Worm (Caenorhabditis elegans) whole organism, L2 larva: ENCODE measurements around the gene ZK1098.9.

Source experiments
- ama-1 ChIP-seq: fragments of 150-350 bp; optimal IDR thresholded peaks from 2 replicates; lab custom pipeline; 2018; ENCODE audit warnings: inconsistent platforms
- blmp-1 ChIP-seq: sonication (generic microtip); optimal IDR thresholded peaks from 2 replicates; lab custom pipeline; 2017; ENCODE audit warnings: missing genetic modification characterization, mild to moderate bottlenecking, missing compliant biosample characterization, antibody characterized with exemption, moderate library complexity; ENCODE audit not compliant: insufficient read depth
- egl-27 ChIP-seq: sonication (generic microtip); optimal IDR thresholded peaks from 3 replicates; lab custom pipeline; 2017; ENCODE audit warnings: missing biosample characterization, missing genetic modification reagents, missing genetic modification characterization
- lin-39 ChIP-seq: fragments of 150-350 bp; optimal IDR thresholded peaks from 2 replicates; lab custom pipeline; 2014; ENCODE audit warnings: missing biosample characterization, missing genetic modification reagents, missing genetic modification characterization
- mdl-1 ChIP-seq, 2 experiments: fragments of 150-350 bp in 1 of 2; sonication (generic microtip) in 1 of 2; optimal IDR thresholded peaks; 2 replicates each; lab custom pipeline; 2017; ENCODE audit warnings: missing biosample characterization in 2 of 2, missing genetic modification characterization in 2 of 2

ce11 chrIII:9496083-9496482 is 48.1 kb upstream of the ZK1098.9 start:
- TF ChIP-seq egl-27 (no peak), mdl-1 (tag; optimal IDR thresholded peaks at IDR 0.05; lab: Kevin White, UChicago) (no peak), lin-39 (tag; lab: Kevin White, UChicago) (no peak), blmp-1 (tag; lab: Kevin White, UChicago) (no peak), ama-1 (lab: Kevin White, UChicago) (no peak)
